Fruit fly (Drosophila melanogaster): ENCODE data around the gene nab.

Gene nab

dm6 chr3L:4160926-4161325 is at the start of gene nab:
Gene nab, minus strand, starts transcription at chr3L:4160932.
- TF ChIP-seq h (optimal IDR thresholded peaks at IDR 0.05), result no peak
- no peak for TF ChIP-seq ttk (optimal IDR thresholded peaks at IDR 0.05)
- TF ChIP-seq Sin3A (optimal IDR thresholded peaks at IDR 0.05), result no peak
- no peak for TF ChIP-seq Myc (optimal IDR thresholded peaks at IDR 0.05)
- no peak for TF ChIP-seq psq (optimal IDR thresholded peaks at IDR 0.05)
- TF ChIP-seq insv (optimal IDR thresholded peaks at IDR 0.05), result no peak

dm6 chr3L:4209731-4210130 is 49.0 kb upstream of the nab start:
- no peak for TF ChIP-seq h (optimal IDR thresholded peaks at IDR 0.05)
- TF ChIP-seq ttk (optimal IDR thresholded peaks at IDR 0.05), result no peak
- TF ChIP-seq Sin3A (optimal IDR thresholded peaks at IDR 0.05), result no peak
- TF ChIP-seq psq (optimal IDR thresholded peaks at IDR 0.05), result no peak
- TF ChIP-seq insv (optimal IDR thresholded peaks at IDR 0.05), result no peak
- TF ChIP-seq Myc (optimal IDR thresholded peaks at IDR 0.05), result no peak

- TF ChIP-seq ttk (optimal IDR thresholded peaks at IDR 0.05), result no peak
- TF ChIP-seq h (optimal IDR thresholded peaks at IDR 0.05), result no peak
- TF ChIP-seq psq (optimal IDR thresholded peaks at IDR 0.05), result no peak
- TF ChIP-seq Sin3A (optimal IDR thresholded peaks at IDR 0.05), result no peak
- no peak for TF ChIP-seq insv (optimal IDR thresholded peaks at IDR 0.05)
- no peak for TF ChIP-seq Myc (optimal IDR thresholded peaks at IDR 0.05)
Measured at dm6 chr3L:4209078-4209477, 48.3 kb upstream of the nab start, which contains the start of gene Cpr64Aa. Gene Cpr64Aa, minus strand, starts transcription at chr3L:4209178.

dm6 chr3L:4204867-4205266 is 44.1 kb upstream of the nab start:
- TF ChIP-seq ttk (optimal IDR thresholded peaks at IDR 0.05) (no peak), psq (optimal IDR thresholded peaks at IDR 0.05) (no peak), h (optimal IDR thresholded peaks at IDR 0.05) (no peak), Sin3A (optimal IDR thresholded peaks at IDR 0.05) (no peak), Myc (optimal IDR thresholded peaks at IDR 0.05) (no peak)

- TF ChIP-seq Sin3A (optimal IDR thresholded peaks at IDR 0.05) (no peak), psq (optimal IDR thresholded peaks at IDR 0.05) (no peak), h (optimal IDR thresholded peaks at IDR 0.05) (no peak)
Measured at dm6 chr3L:4204239-4204638, 43.5 kb upstream of the nab start, which contains the start of gene CG15005. Gene CG15005, minus strand, starts transcription at chr3L:4204339.

dm6 chr3L:4193730-4194649 is 33.3 kb upstream of the nab start, which contains the start of gene CG43367:
Gene CG43367, plus strand, starts transcription at chr3L:4193993.
- no peak for TF ChIP-seq Myc (optimal IDR thresholded peaks at IDR 0.05)
- TF ChIP-seq h (optimal IDR thresholded peaks at IDR 0.05), result no peak
- TF ChIP-seq insv (optimal IDR thresholded peaks at IDR 0.05), result no peak
- no peak for TF ChIP-seq psq (optimal IDR thresholded peaks at IDR 0.05)
- no peak for TF ChIP-seq Sin3A (optimal IDR thresholded peaks at IDR 0.05)
- no peak for TF ChIP-seq ttk (optimal IDR thresholded peaks at IDR 0.05)

dm6 chr3L:4187930-4188523 is 27.3 kb upstream of the nab start, which contains the start of the genes Teh2 and tipE:
Gene Teh2, minus strand, starts transcription at chr3L:4188023.
Gene tipE, plus strand, starts transcription at chr3L:4188499.
- TF ChIP-seq ttk (optimal IDR thresholded peaks at IDR 0.05), result no peak
- no peak for TF ChIP-seq insv (optimal IDR thresholded peaks at IDR 0.05)
- no peak for TF ChIP-seq Sin3A (optimal IDR thresholded peaks at IDR 0.05)
- no peak for TF ChIP-seq Myc (optimal IDR thresholded peaks at IDR 0.05)
- TF ChIP-seq h (optimal IDR thresholded peaks at IDR 0.05), result no peak
- TF ChIP-seq psq (optimal IDR thresholded peaks at IDR 0.05), result no peak

- TF ChIP-seq Myc (optimal IDR thresholded peaks at IDR 0.05) (no peak), h (optimal IDR thresholded peaks at IDR 0.05) (no peak), Sin3A (optimal IDR thresholded peaks at IDR 0.05) (no peak), psq (optimal IDR thresholded peaks at IDR 0.05) (no peak), ttk (optimal IDR thresholded peaks at IDR 0.05) (no peak), insv (optimal IDR thresholded peaks at IDR 0.05) (no peak)
Measured at dm6 chr3L:4186659-4187058, 25.9 kb upstream of the nab start, which contains the start of gene VhaM9.7-c. Gene VhaM9.7-c, minus strand, starts transcription at chr3L:4186865.

- TF ChIP-seq Sin3A (optimal IDR thresholded peaks at IDR 0.05) (no peak), ttk (optimal IDR thresholded peaks at IDR 0.05) (no peak), Myc (optimal IDR thresholded peaks at IDR 0.05) (no peak), h (optimal IDR thresholded peaks at IDR 0.05) (no peak), insv (optimal IDR thresholded peaks at IDR 0.05) (no peak), psq (optimal IDR thresholded peaks at IDR 0.05) (no peak)
Measured at dm6 chr3L:4185259-4185658, 24.5 kb upstream of the nab start.

- TF ChIP-seq psq (optimal IDR thresholded peaks at IDR 0.05), result no peak
- no peak for TF ChIP-seq insv (optimal IDR thresholded peaks at IDR 0.05)
- TF ChIP-seq h (optimal IDR thresholded peaks at IDR 0.05), result no peak
- TF ChIP-seq ttk (optimal IDR thresholded peaks at IDR 0.05), result no peak
- no peak for TF ChIP-seq Sin3A (optimal IDR thresholded peaks at IDR 0.05)
- no peak for TF ChIP-seq Myc (optimal IDR thresholded peaks at IDR 0.05)
Measured at dm6 chr3L:4184563-4184962, 23.8 kb upstream of the nab start, which contains the start of gene Teh3. Gene Teh3, minus strand, starts transcription at chr3L:4184663.

- TF ChIP-seq insv (optimal IDR thresholded peaks at IDR 0.05) (no peak), Myc (optimal IDR thresholded peaks at IDR 0.05) (no peak), psq (optimal IDR thresholded peaks at IDR 0.05) (no peak), ttk (optimal IDR thresholded peaks at IDR 0.05) (no peak), Sin3A (optimal IDR thresholded peaks at IDR 0.05) (no peak), h (optimal IDR thresholded peaks at IDR 0.05) (no peak)
Measured at dm6 chr3L:4177981-4178562, 17.3 kb upstream of the nab start, which contains the start of gene Teh4. Gene Teh4, minus strand, starts transcription at chr3L:4178270.

dm6 chr3L:4173584-4173983 is 12.9 kb upstream of the nab start, which contains the start of gene CG18675:
Gene CG18675, plus strand, starts transcription at chr3L:4173884.
- TF ChIP-seq Myc (optimal IDR thresholded peaks at IDR 0.05) (no peak), h (optimal IDR thresholded peaks at IDR 0.05) (no peak), insv (optimal IDR thresholded peaks at IDR 0.05) (no peak), psq (optimal IDR thresholded peaks at IDR 0.05) (no peak), ttk (optimal IDR thresholded peaks at IDR 0.05) (no peak), Sin3A (optimal IDR thresholded peaks at IDR 0.05) (no peak)

All from Kc167 (cell line).